Fruit fly (Drosophila melanogaster) S2 (cell line): Measurements from ENCODE around the gene CG42591.

Source experiments
- CG8478 ChIP-seq: fragments of >200 bp; optimal IDR thresholded peaks from 2 replicates; lab custom pipeline; 2018
- CTCF ChIP-seq, 2 experiments: fragments of >200 bp; optimal IDR thresholded peaks; 2 replicates each; lab custom pipeline; 2018

CG42591 gene

dm6 chr3L:8077207-8077606, 7.4 kb upstream of the CG42591 start:
- TF ChIP-seq CG8478 (lab: Kevin White, UChicago) (no peak), CTCF (optimal IDR thresholded peaks at IDR 0.05; lab: Kevin White, UChicago) (no peak)

dm6 chr3L:8076160-8076559, 6.4 kb upstream of the CG42591 start:
- TF ChIP-seq CG8478 (lab: Kevin White, UChicago), result no peak
- no peak for TF ChIP-seq CTCF (optimal IDR thresholded peaks at IDR 0.05; lab: Kevin White, UChicago)

dm6 chr3L:8074944-8075343, 5.2 kb upstream of the CG42591 start:
- TF ChIP-seq CG8478 (lab: Kevin White, UChicago) (no peak), CTCF (optimal IDR thresholded peaks at IDR 0.05; lab: Kevin White, UChicago) (no peak)

- no peak for TF ChIP-seq CTCF (optimal IDR thresholded peaks at IDR 0.05; lab: Kevin White, UChicago)
- TF ChIP-seq CG8478 (lab: Kevin White, UChicago), result no peak
Observed at dm6 chr3L:8073872-8074271, 4.1 kb upstream of the CG42591 start.

dm6 chr3L:8073370-8073769, 3.6 kb upstream of the CG42591 start:
- TF ChIP-seq CTCF (optimal IDR thresholded peaks at IDR 0.05; lab: Kevin White, UChicago) (no peak), CG8478 (lab: Kevin White, UChicago) (no peak)

- TF ChIP-seq CTCF (optimal IDR thresholded peaks at IDR 0.05; lab: Kevin White, UChicago) (no peak), CG8478 (lab: Kevin White, UChicago) (no peak)
Observed at dm6 chr3L:8072720-8073119, 3.0 kb upstream of the CG42591 start.

dm6 chr3L:8071693-8072260, 2.0 kb upstream of the CG42591 start:
- peak in 1 of 2 experiments; percentile 65 for TF ChIP-seq CTCF (optimal IDR thresholded peaks at IDR 0.05; lab: Kevin White, UChicago)
- TF ChIP-seq CG8478 (lab: Kevin White, UChicago), result no peak

- TF ChIP-seq CTCF (optimal IDR thresholded peaks at IDR 0.05; lab: Kevin White, UChicago), result no peak
- no peak for TF ChIP-seq CG8478 (lab: Kevin White, UChicago)
Observed at dm6 chr3L:8071192-8071591, 1.4 kb upstream of the CG42591 start.

dm6 chr3L:8069167-8069566, 593 bp downstream of the CG42591 start, which contains the start of gene CG42590:
TSS of gene CG42590 (minus strand) at chr3L:8069267.
- TF ChIP-seq CG8478 (lab: Kevin White, UChicago), result no peak
- no peak for TF ChIP-seq CTCF (optimal IDR thresholded peaks at IDR 0.05; lab: Kevin White, UChicago)

- TF ChIP-seq CG8478 (lab: Kevin White, UChicago) (no peak), CTCF (optimal IDR thresholded peaks at IDR 0.05; lab: Kevin White, UChicago) (no peak)
Observed at dm6 chr3L:8068061-8068460, 1.7 kb downstream of the CG42591 start.

dm6 chr3L:8067491-8067890, 2.3 kb downstream of the CG42591 start:
- no peak for TF ChIP-seq CG8478 (lab: Kevin White, UChicago)
- TF ChIP-seq CTCF (optimal IDR thresholded peaks at IDR 0.05; lab: Kevin White, UChicago), result no peak

- TF ChIP-seq CTCF (optimal IDR thresholded peaks at IDR 0.05; lab: Kevin White, UChicago), result no peak
- TF ChIP-seq CG8478 (lab: Kevin White, UChicago), result no peak
Observed at dm6 chr3L:8065575-8066410, 4.0 kb downstream of the CG42591 start.

dm6 chr3L:8063214-8064156, 6.3 kb downstream of the CG42591 start, which contains the start of gene Sarm:
TSS of gene Sarm (plus strand) at chr3L:8063874.
- TF ChIP-seq CG8478 (lab: Kevin White, UChicago) (peak; percentile 4), CTCF (optimal IDR thresholded peaks at IDR 0.05; lab: Kevin White, UChicago) (no peak)

dm6 chr3L:8059627-8060166, 10.1 kb downstream of the CG42591 start:
- no peak for TF ChIP-seq CTCF (optimal IDR thresholded peaks at IDR 0.05; lab: Kevin White, UChicago)
- no peak for TF ChIP-seq CG8478 (lab: Kevin White, UChicago)
